Worm (Caenorhabditis elegans) whole organism, young adult: ENCODE data around the gene srh-35.

Experiments
- F37B4.10 ChIP-seq: fragments of 200-800 bp; sonication (Bioruptor generic); IDR thresholded peaks from 2 replicates; pipeline ENCODE4 v1.3.6; 2022; ENCODE audit warnings: missing genetic modification characterization, missing compliant biosample characterization
- gei-17 ChIP-seq: fragments of 200-800 bp; sonication (Bioruptor generic); optimal IDR thresholded peaks from 2 replicates; lab custom pipeline; 2018; ENCODE audit warnings: mild to moderate bottlenecking, missing genetic modification characterization, missing compliant biosample characterization
- nfya-1 ChIP-seq: sonication (generic microtip); optimal IDR thresholded peaks from 2 replicates; lab custom pipeline; 2017; ENCODE audit warnings: antibody characterized with exemption, missing compliant biosample characterization, missing genetic modification characterization, borderline replicate concordance; ENCODE audit not compliant: insufficient read depth
- snpc-3.4 ChIP-seq: sonication (generic microtip); optimal IDR thresholded peaks from 2 replicates; lab custom pipeline; 2017; ENCODE audit warnings: missing genetic modification characterization, mild to moderate bottlenecking, missing compliant biosample characterization, antibody characterized with exemption, moderate library complexity, missing genotype, missing genetic modification reagents
- snpc-4 ChIP-seq, 5 experiments: fragments of 150-350 bp in 1 of 5; sonication (generic microtip) in 4 of 5; optimal IDR thresholded peaks; 2 replicates each; lab custom pipeline; 2014 to 2018; ENCODE audit warnings: missing genetic modification characterization in 5 of 5, missing biosample characterization in 3 of 5, antibody characterized with exemption in 2 of 5, mild to moderate bottlenecking in 2 of 5, missing compliant biosample characterization in 2 of 5, missing genotype in 2 of 5, moderate library complexity in 2 of 5, missing genetic modification reagents in 1 of 5
- xnd-1 ChIP-seq: sonication (generic microtip); optimal IDR thresholded peaks from 2 replicates; lab custom pipeline; 2016; ENCODE audit warnings: missing genotype, missing genetic modification reagents, missing genetic modification characterization, missing compliant biosample characterization

DNA sequence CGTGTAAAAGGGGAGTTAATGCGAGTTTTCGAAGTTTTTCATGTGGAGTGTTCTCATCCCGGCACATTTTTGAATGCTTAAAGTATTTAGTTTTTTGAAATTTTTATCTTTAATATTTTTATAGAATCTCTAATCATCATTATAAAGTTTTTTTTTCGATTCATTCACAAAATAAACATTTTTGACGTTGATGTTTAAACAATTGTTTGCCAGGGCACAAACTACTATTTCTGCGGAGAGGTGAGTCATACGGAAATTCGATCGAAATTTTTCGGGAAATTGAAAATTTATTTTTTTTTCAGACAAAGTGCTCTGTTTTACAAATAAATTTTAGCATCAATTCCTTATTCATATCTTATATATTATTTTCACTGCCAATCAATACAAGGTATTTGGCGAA lies 4.5 kb upstream of the srh-35 start, which contains the start of gene nhr-98:
- TF ChIP-seq nfya-1 (tag; lab: Kevin White, UChicago), result no peak
- TF ChIP-seq F37B4.10 (GFP tag; lab: Robert Waterston, UW), result no peak
- no peak for TF ChIP-seq snpc-4 (GFP tag; optimal IDR thresholded peaks at IDR 0.05; lab: Kevin White, UChicago)
- no peak for TF ChIP-seq snpc-4 (tag; optimal IDR thresholded peaks at IDR 0.05; lab: Kevin White, UChicago)
- no peak for TF ChIP-seq xnd-1 (tag; lab: Kevin White, UChicago)
- TF ChIP-seq snpc-3.4, result no peak
- no peak for TF ChIP-seq gei-17 (GFP tag; lab: Kevin White, UChicago)
